Worm (Caenorhabditis elegans): Measurements from ENCODE around the gene C28H8.2.

The C28H8.2 gene

DNA sequence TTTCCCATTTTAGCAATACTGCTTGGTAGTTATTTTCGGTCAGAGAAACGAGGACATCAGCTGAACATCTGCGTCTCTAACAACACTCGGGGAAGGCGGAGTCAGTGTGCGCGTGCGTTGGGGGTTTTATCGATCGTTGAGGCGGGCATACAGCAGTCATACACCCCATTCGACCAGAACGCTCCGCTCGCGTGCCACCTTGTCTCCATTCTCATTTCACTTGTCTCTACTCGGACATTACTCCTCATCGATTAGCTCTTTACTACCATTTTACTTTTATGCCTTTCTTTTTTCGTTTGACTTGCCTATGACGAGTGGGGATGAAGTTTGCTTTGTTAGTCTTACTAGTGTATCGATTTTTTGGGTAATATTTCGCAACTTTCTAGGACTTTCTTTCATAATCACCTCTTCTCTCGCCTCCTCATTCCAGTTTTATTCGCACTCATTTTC lies 20.4 kb downstream of the C28H8.2 start (continued):
- TF ChIP-seq unc-86 (tag; optimal IDR thresholded peaks at IDR 0.05): peak; percentile 29
- TF ChIP-seq hpl-2 (GFP tag; optimal IDR thresholded peaks at IDR 0.05): no peak
- no peak for TF ChIP-seq nhr-11 (tag; optimal IDR thresholded peaks at IDR 0.05)
- peak; percentile 14 for TF ChIP-seq nhr-237 (tag; optimal IDR thresholded peaks at IDR 0.05)
- TF ChIP-seq C16A3.4 (tag; optimal IDR thresholded peaks at IDR 0.05): peak; percentile 55
- peak; percentile 15 for TF ChIP-seq ceh-8 (GFP tag; optimal IDR thresholded peaks at IDR 0.05)
- TF ChIP-seq egl-27 (tag; optimal IDR thresholded peaks at IDR 0.05): no peak
- TF ChIP-seq nhr-19 (GFP tag; conservative IDR thresholded peaks at IDR 0.05): peak; percentile 55
- TF ChIP-seq lin-39 (tag; optimal IDR thresholded peaks at IDR 0.05): no peak
- peak; percentile 75 for TF ChIP-seq nhr-85 (tag)
- no peak for TF ChIP-seq C34B4.2 (tag; optimal IDR thresholded peaks at IDR 0.05)
- peak; percentile 29 for TF ChIP-seq skn-1 (tag; optimal IDR thresholded peaks at IDR 0.05)
- peak; percentile 26 to 29 for TF ChIP-seq efl-1 (optimal IDR thresholded peaks at IDR 0.05)
- TF ChIP-seq efl-1 (GFP tag; optimal IDR thresholded peaks at IDR 0.05 in 1 of 2): peak in 1 of 2 experiments; percentile 78
- no peak for TF ChIP-seq mab-9 (GFP tag; IDR thresholded peaks at IDR 0.05)
- no peak for TF ChIP-seq nhr-12 (tag; optimal IDR thresholded peaks at IDR 0.05)
- no peak for TF ChIP-seq ceh-90 (tag; optimal IDR thresholded peaks at IDR 0.05)
- TF ChIP-seq tbx-2 (tag; optimal IDR thresholded peaks at IDR 0.05): peak; percentile 35
- TF ChIP-seq unc-62 (GFP tag; optimal IDR thresholded peaks at IDR 0.05): no peak
- TF ChIP-seq sptf-1 (tag; optimal IDR thresholded peaks at IDR 0.05): no peak
- no peak for TF ChIP-seq ets-5 (GFP tag; IDR thresholded peaks at IDR 0.05)
- no peak for TF ChIP-seq alr-1 (tag; optimal IDR thresholded peaks at IDR 0.05; ENCODE audit: borderline replicate concordance)
- peak; percentile 37 for TF ChIP-seq rnt-1 (tag; optimal IDR thresholded peaks at IDR 0.05)
- TF ChIP-seq elt-3 (tag; optimal IDR thresholded peaks at IDR 0.05): peak in 1 of 6 experiments; percentile 7
- no peak for TF ChIP-seq ceh-88 (GFP tag; IDR thresholded peaks at IDR 0.05)
- TF ChIP-seq elt-2 (tag; optimal IDR thresholded peaks at IDR 0.05): no peak
- no peak for TF ChIP-seq nhr-84 (tag; optimal IDR thresholded peaks at IDR 0.05)
- peak; percentile 1 to 33 (median 24) for TF ChIP-seq dpl-1 (GFP tag; optimal IDR thresholded peaks at IDR 0.05)
- peak; percentile 81 for TF ChIP-seq snu-23 (GFP tag; optimal IDR thresholded peaks at IDR 0.05)
- peak; percentile 70 for TF ChIP-seq fkh-8 (tag; optimal IDR thresholded peaks at IDR 0.05)
- peak; percentile 19 for TF ChIP-seq fos-1 (tag; optimal IDR thresholded peaks at IDR 0.05)
- no peak for TF ChIP-seq ces-1 (GFP tag; optimal IDR thresholded peaks at IDR 0.05)
- peak; percentile 49 for TF ChIP-seq xbp-1 (tag; optimal IDR thresholded peaks at IDR 0.05)
- TF ChIP-seq mef-2 (tag; optimal IDR thresholded peaks at IDR 0.05): peak; percentile 39
- no peak for TF ChIP-seq ceh-63 (GFP tag; optimal IDR thresholded peaks at IDR 0.05)
- TF ChIP-seq F16B12.6 (tag; optimal IDR thresholded peaks at IDR 0.05): peak; percentile 24
- no peak for TF ChIP-seq unc-30 (tag; optimal IDR thresholded peaks at IDR 0.05)
- TF ChIP-seq sox-4 (tag; optimal IDR thresholded peaks at IDR 0.05): no peak
- no peak for TF ChIP-seq tlp-1 (tag; optimal IDR thresholded peaks at IDR 0.05)
- no peak for TF ChIP-seq sup-37 (GFP tag; optimal IDR thresholded peaks at IDR 0.05)
- TF ChIP-seq hlh-4 (tag; optimal IDR thresholded peaks at IDR 0.05): no peak
- peak; percentile 56 for TF ChIP-seq zip-4 (GFP tag; optimal IDR thresholded peaks at IDR 0.05)
- peak; percentile 87 for TF ChIP-seq unc-130 (tag; optimal IDR thresholded peaks at IDR 0.05)
- TF ChIP-seq ceh-82 (tag; optimal IDR thresholded peaks at IDR 0.05): peak in 1 of 3 experiments; percentile 67
- TF ChIP-seq lin-13 (GFP tag; optimal IDR thresholded peaks at IDR 0.05): peak; percentile 60
- TF ChIP-seq mep-1 (tag; optimal IDR thresholded peaks at IDR 0.05): no peak
- no peak for TF ChIP-seq nhr-76 (tag; optimal IDR thresholded peaks at IDR 0.05)
- TF ChIP-seq aha-1 (tag; optimal IDR thresholded peaks at IDR 0.05): no peak
- no peak for TF ChIP-seq nhr-28 (tag; optimal IDR thresholded peaks at IDR 0.05)
- TF ChIP-seq lin-15B (tag; optimal IDR thresholded peaks at IDR 0.05): no peak
- TF ChIP-seq hlh-17 (GFP tag; optimal IDR thresholded peaks at IDR 0.05; ENCODE audit: borderline replicate concordance): no peak
